Worm (Caenorhabditis elegans) whole organism, L4 larva: ENCODE results near the gene fipr-21.

ENCODE experiments used
- F10B5.3 ChIP-seq: sonication (generic microtip); optimal IDR thresholded peaks from 2 replicates; lab custom pipeline; 2016; ENCODE audit warnings: mild to moderate bottlenecking, missing genetic modification characterization, missing compliant biosample characterization
- F49E8.2 ChIP-seq: sonication (generic microtip); optimal IDR thresholded peaks from 2 replicates; lab custom pipeline; 2016; ENCODE audit warnings: missing compliant biosample characterization, mild to moderate bottlenecking, missing genetic modification characterization, borderline replicate concordance
- Y48G9A.11 ChIP-seq: fragments of 200-800 bp; sonication (Bioruptor generic); IDR thresholded peaks from 2 replicates; pipeline ENCODE4 v1.3.6; 2022; ENCODE audit warnings: missing genetic modification reagents, missing genetic modification characterization, missing compliant biosample characterization
- Y5F2A.4 ChIP-seq: fragments of 200-800 bp; sonication (Bioruptor generic); optimal IDR thresholded peaks from 2 replicates; lab custom pipeline; 2018; ENCODE audit warnings: mild to moderate bottlenecking, missing genetic modification characterization, missing compliant biosample characterization
- Y75B8A.6 ChIP-seq: fragments of 200-800 bp; sonication (Bioruptor generic); IDR thresholded peaks from 2 replicates; pipeline ENCODE4 v1.3.6; 2022; ENCODE audit warnings: missing genetic modification reagents, missing genetic modification characterization, missing compliant biosample characterization
- ZK337.2 ChIP-seq: fragments of 200-800 bp; sonication (Bioruptor generic); IDR thresholded peaks from 2 replicates; pipeline ENCODE4 v1.3.6; 2022; ENCODE audit warnings: missing genetic modification reagents, missing genetic modification characterization, missing compliant biosample characterization
- ZK546.5 ChIP-seq, 2 experiments: sonication (generic microtip); optimal IDR thresholded peaks; 2 replicates each; lab custom pipeline; 2017; ENCODE audit warnings: missing biosample characterization in 2 of 2, missing genetic modification characterization in 2 of 2
- aha-1 ChIP-seq: fragments of 150-350 bp; peaks from one replicate; lab custom pipeline; 2014; ENCODE audit warnings: missing biosample characterization, missing genetic modification characterization
- ama-1 ChIP-seq: fragments of 150-350 bp; optimal IDR thresholded peaks from 2 replicates; lab custom pipeline; 2014; ENCODE audit warnings: inconsistent platforms, mixed read lengths
- ceh-82 ChIP-seq: sonication (generic microtip); optimal IDR thresholded peaks from 2 replicates; lab custom pipeline; 2017; ENCODE audit warnings: missing biosample characterization, missing genetic modification characterization
- daf-16 ChIP-seq, 3 experiments: sonication (generic microtip); optimal IDR thresholded peaks; 2 replicates each; lab custom pipeline; 2016 to 2017; ENCODE audit warnings: missing genetic modification characterization in 3 of 3, missing genetic modification reagents in 3 of 3, mild to moderate bottlenecking in 2 of 3, missing compliant biosample characterization in 2 of 3, missing biosample characterization in 1 of 3, moderate library complexity in 1 of 3
- dmd-6 ChIP-seq: fragments of 200-800 bp; sonication (Bioruptor generic); IDR thresholded peaks from 2 replicates; pipeline ENCODE4 v1.3.6; 2022; ENCODE audit warnings: missing genetic modification reagents, missing genetic modification characterization, missing compliant biosample characterization
- duxl-1 ChIP-seq: sonication (generic microtip); optimal IDR thresholded peaks from 2 replicates; lab custom pipeline; 2016; ENCODE audit warnings: mild to moderate bottlenecking, missing genetic modification characterization, moderate library complexity, missing compliant biosample characterization; ENCODE audit not compliant: poor library complexity
- dve-1 ChIP-seq: sonication (generic microtip); optimal IDR thresholded peaks from 2 replicates; lab custom pipeline; 2017; ENCODE audit warnings: antibody characterized with exemption, mild to moderate bottlenecking, missing genetic modification characterization, missing compliant biosample characterization; ENCODE audit not compliant: insufficient read depth
- egl-27 ChIP-seq: sonication (generic microtip); optimal IDR thresholded peaks from 3 replicates; lab custom pipeline; 2017; ENCODE audit warnings: missing biosample characterization, missing genetic modification reagents, missing genetic modification characterization
- fos-1 ChIP-seq: fragments of 150-350 bp; optimal IDR thresholded peaks from 2 replicates; lab custom pipeline; 2014; ENCODE audit warnings: missing biosample characterization, missing genetic modification characterization
- gei-8 ChIP-seq: fragments of 200-800 bp; sonication (Bioruptor generic); optimal IDR thresholded peaks from 2 replicates; lab custom pipeline; 2018; ENCODE audit warnings: mild to moderate bottlenecking, missing genetic modification characterization, missing compliant biosample characterization
- jun-1 ChIP-seq: fragments of 150-350 bp; optimal IDR thresholded peaks from 2 replicates; lab custom pipeline; 2014; ENCODE audit warnings: missing biosample characterization, missing genetic modification reagents, missing genetic modification characterization
- lim-7 ChIP-seq: fragments of 200-800 bp; sonication (Bioruptor generic); IDR thresholded peaks from 2 replicates; pipeline ENCODE4 v1.3.6; 2022; ENCODE audit warnings: missing genetic modification characterization, missing compliant biosample characterization
- lin-15B ChIP-seq: fragments of 150-350 bp; sonication (generic microtip); optimal IDR thresholded peaks from 3 replicates; lab custom pipeline; 2014; ENCODE audit warnings: missing biosample characterization, missing genetic modification characterization
- lir-3 ChIP-seq: sonication (generic microtip); optimal IDR thresholded peaks from 2 replicates; lab custom pipeline; 2016; ENCODE audit warnings: mild to moderate bottlenecking, missing genetic modification characterization, missing compliant biosample characterization
- madf-9 ChIP-seq: fragments of 200-800 bp; sonication (Bioruptor generic); conservative IDR thresholded peaks from 2 replicates; pipeline ENCODE4 v1.3.6; 2022; ENCODE audit warnings: missing genetic modification reagents, missing genetic modification characterization, missing compliant biosample characterization
- mep-1 ChIP-seq: fragments of 150-350 bp; sonication (generic microtip); optimal IDR thresholded peaks from 3 replicates; lab custom pipeline; 2014; ENCODE audit warnings: missing biosample characterization, missing genetic modification characterization
- mes-2 ChIP-seq: sonication (generic microtip); optimal IDR thresholded peaks from 2 replicates; lab custom pipeline; 2016; ENCODE audit warnings: missing genotype, mild to moderate bottlenecking, missing genetic modification characterization, missing compliant biosample characterization; ENCODE audit not compliant: poor library complexity, severe bottlenecking
- nhr-25 ChIP-seq: sonication (generic microtip); optimal IDR thresholded peaks from 2 replicates; lab custom pipeline; 2017; ENCODE audit warnings: missing genetic modification characterization, mild to moderate bottlenecking, missing compliant biosample characterization, antibody characterized with exemption, moderate library complexity, borderline replicate concordance; ENCODE audit not compliant: insufficient read depth
- nhr-28 ChIP-seq: fragments of 150-350 bp; optimal IDR thresholded peaks from 2 replicates; lab custom pipeline; 2014; ENCODE audit warnings: missing biosample characterization, missing genetic modification characterization
- nhr-41 ChIP-seq: fragments of 200-800 bp; sonication (Bioruptor generic); IDR thresholded peaks from 2 replicates; pipeline ENCODE4 v1.3.6; 2022; ENCODE audit warnings: missing genetic modification reagents, missing genetic modification characterization, missing compliant biosample characterization
- nhr-6 ChIP-seq: fragments of 150-350 bp; optimal IDR thresholded peaks from 2 replicates; lab custom pipeline; 2014; ENCODE audit warnings: missing biosample characterization, missing genetic modification characterization
- nhr-76 ChIP-seq: fragments of 150-350 bp; optimal IDR thresholded peaks from 2 replicates; lab custom pipeline; 2014; ENCODE audit warnings: missing biosample characterization, missing genetic modification characterization
- pqm-1 ChIP-seq: sonication (generic microtip); optimal IDR thresholded peaks from 2 replicates; lab custom pipeline; 2017; ENCODE audit warnings: missing biosample characterization, missing genetic modification characterization
- saeg-2 ChIP-seq: fragments of 200-800 bp; sonication (Bioruptor generic); IDR thresholded peaks from 2 replicates; pipeline ENCODE4 v1.3.6; 2022; ENCODE audit warnings: missing genetic modification reagents, missing genetic modification characterization, missing compliant biosample characterization
- set-16 ChIP-seq: fragments of 200-800 bp; sonication (Bioruptor generic); IDR thresholded peaks from 2 replicates; pipeline ENCODE4 v1.3.6; 2022; ENCODE audit warnings: missing genetic modification reagents, missing genetic modification characterization, missing compliant biosample characterization
- snpc-1.2 ChIP-seq: fragments of 200-800 bp; sonication (Bioruptor generic); IDR thresholded peaks from 2 replicates; pipeline ENCODE4 v1.3.6; 2022; ENCODE audit warnings: missing genetic modification reagents, missing genetic modification characterization, missing compliant biosample characterization
- spr-1 ChIP-seq: sonication (generic microtip); optimal IDR thresholded peaks from 2 replicates; lab custom pipeline; 2016; ENCODE audit warnings: mild to moderate bottlenecking, missing genetic modification characterization, missing compliant biosample characterization
- zfp-2 ChIP-seq: sonication (generic microtip); optimal IDR thresholded peaks from 2 replicates; lab custom pipeline; 2016; ENCODE audit warnings: mild to moderate bottlenecking, missing genetic modification characterization, missing compliant biosample characterization
- zfp-3 ChIP-seq: fragments of 200-800 bp; sonication (Bioruptor generic); conservative IDR thresholded peaks from 2 replicates; pipeline ENCODE4 v1.3.6; 2022; ENCODE audit warnings: missing genetic modification reagents, missing genetic modification characterization, missing compliant biosample characterization
- zip-2 ChIP-seq: fragments of 150-350 bp; optimal IDR thresholded peaks from 2 replicates; lab custom pipeline; 2014; ENCODE audit warnings: missing biosample characterization, missing genetic modification characterization
- ztf-7 ChIP-seq: fragments of 150-350 bp; optimal IDR thresholded peaks from 2 replicates; lab custom pipeline; 2014; ENCODE audit warnings: missing biosample characterization, missing genetic modification characterization

Gene fipr-21

DNA sequence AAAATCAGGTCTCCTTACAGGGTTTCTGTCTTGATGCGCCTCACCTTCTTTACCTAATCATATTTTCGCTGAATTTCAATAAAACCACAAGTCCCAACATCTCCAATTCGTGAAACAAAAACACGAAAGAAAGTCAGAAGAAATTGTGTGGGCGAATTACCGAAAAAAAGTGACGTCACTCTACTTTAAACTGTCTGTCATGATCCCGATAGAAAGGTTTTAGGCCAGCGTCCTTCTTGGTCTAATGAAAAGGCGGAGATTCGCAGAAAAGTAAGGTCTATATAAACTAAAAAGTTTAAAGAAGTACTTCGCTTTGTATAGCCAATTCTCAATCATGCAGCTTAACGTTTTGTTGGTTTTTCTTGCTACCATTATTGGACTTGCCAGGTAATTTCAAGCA, 2.0 kb downstream of the fipr-21 start, which contains the start of gene cnc-8:
Gene cnc-8 (plus strand): TSS at position 307 of the 400 bp plus-strand sequence.
- TF ChIP-seq zfp-2 (tag; lab: Kevin White, UChicago): no peak
- no peak for TF ChIP-seq dmd-6 (GFP tag; lab: Robert Waterston, UW)
- no peak for TF ChIP-seq fos-1
- peak; percentile 49 for TF ChIP-seq aha-1
- peak; percentile 22 for TF ChIP-seq mep-1
- peak; percentile 9 for TF ChIP-seq dve-1 (tag; lab: Kevin White, UChicago)
- no peak for TF ChIP-seq nhr-76 (tag; lab: Kevin White, UChicago)
- TF ChIP-seq zfp-3 (GFP tag; lab: Robert Waterston, UW): no peak
- peak; percentile 29 for TF ChIP-seq nhr-25 (tag; lab: Kevin White, UChicago)

DNA sequence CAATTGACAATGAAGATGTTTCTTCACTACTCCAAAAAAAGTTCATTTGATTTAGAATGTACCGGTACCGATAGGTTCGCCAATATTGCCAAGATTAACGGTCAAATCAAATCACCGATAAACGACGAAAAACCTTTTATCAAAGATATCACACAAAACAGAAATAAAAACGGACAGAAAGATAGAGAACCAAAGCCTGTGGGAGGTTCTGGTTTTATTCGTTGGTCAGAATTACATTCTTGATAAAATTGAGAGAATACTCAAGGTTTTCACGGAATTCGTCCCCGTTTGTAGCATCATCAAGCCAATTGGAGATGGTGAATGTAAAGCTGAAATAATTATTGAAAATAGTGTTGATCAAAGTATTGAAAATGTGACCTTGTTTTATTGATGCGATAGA, 2.6 kb downstream of the fipr-21 start:
- TF ChIP-seq snpc-1.2 (no peak), ceh-82 (tag; lab: Kevin White, UChicago) (no peak), saeg-2 (GFP tag; lab: Robert Waterston, UW) (no peak), Y5F2A.4 (no peak), lir-3 (tag; lab: Kevin White, UChicago) (no peak), nhr-25 (tag; lab: Kevin White, UChicago) (peak; percentile 25)

DNA sequence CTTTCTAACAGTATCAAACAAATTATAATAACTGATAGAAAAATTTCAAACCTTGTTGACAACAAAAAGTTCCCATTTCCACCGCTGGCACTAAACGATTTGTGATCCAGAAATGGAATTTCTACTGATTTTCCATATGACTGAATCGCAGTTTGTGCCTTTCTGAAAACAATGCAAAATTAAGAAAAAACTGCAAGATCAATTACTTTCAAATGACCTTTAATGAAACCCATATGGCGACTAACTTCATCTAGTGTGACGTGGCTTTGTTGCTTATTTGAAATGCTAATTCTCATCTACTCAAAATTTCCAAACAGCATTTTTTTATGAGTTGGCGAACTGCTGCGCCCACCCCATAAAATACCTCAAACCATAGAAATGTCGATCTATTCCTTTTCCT, 3.2 kb downstream of the fipr-21 start, which contains the start of gene F41E7.7:
Gene F41E7.7 (plus strand): TSS at position 301 of the 400 bp plus-strand sequence.
- TF ChIP-seq dve-1 (tag; lab: Kevin White, UChicago) (no peak), madf-9 (GFP tag; lab: Robert Waterston, UW) (no peak), duxl-1 (no peak), Y75B8A.6 (GFP tag; lab: Robert Waterston, UW) (no peak), set-16 (no peak), F10B5.3 (tag; lab: Kevin White, UChicago) (no peak), ztf-7 (no peak), mes-2 (tag; lab: Kevin White, UChicago) (no peak), aha-1 (no peak), gei-8 (GFP tag; lab: Kevin White, UChicago) (no peak), F49E8.2 (tag; lab: Kevin White, UChicago) (no peak), daf-16 (GFP tag; optimal IDR thresholded peaks at IDR 0.05; lab: Kevin White, UChicago) (no peak), daf-16 (tag; optimal IDR thresholded peaks at IDR 0.05; lab: Kevin White, UChicago) (no peak), spr-1 (tag; lab: Kevin White, UChicago) (no peak), pqm-1 (tag; lab: Kevin White, UChicago) (no peak), lim-7 (no peak)

DNA sequence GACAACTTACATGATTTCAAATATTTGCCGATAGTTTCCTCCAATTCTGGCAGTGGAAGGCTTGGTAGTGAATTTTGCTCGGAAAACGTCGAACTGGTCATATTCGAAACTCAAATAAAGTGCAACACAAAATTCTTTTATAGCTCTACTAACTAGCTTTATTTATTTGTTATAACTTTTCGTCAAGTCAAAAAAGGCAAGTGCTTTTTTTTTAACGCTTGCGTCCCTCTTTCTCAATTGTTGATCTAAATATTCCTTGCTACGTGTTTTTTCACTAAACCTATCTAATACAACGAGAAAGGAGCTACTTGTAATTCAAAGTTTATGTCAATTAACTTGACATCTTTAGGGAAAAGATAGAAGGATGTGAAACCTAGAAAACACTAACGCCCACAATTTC, 6.0 kb downstream of the fipr-21 start, which contains the start of gene F41E7.6:
Gene F41E7.6 (minus strand): TSS at position 101 of the 400 bp plus-strand sequence.
- TF ChIP-seq jun-1 (tag; lab: Kevin White, UChicago): no peak
- TF ChIP-seq zip-2: no peak
- no peak for TF ChIP-seq ama-1 (lab: Kevin White, UChicago)
- no peak for TF ChIP-seq egl-27 (tag; lab: Kevin White, UChicago)
- no peak for TF ChIP-seq lir-3 (tag; lab: Kevin White, UChicago)
- TF ChIP-seq Y48G9A.11: no peak

DNA sequence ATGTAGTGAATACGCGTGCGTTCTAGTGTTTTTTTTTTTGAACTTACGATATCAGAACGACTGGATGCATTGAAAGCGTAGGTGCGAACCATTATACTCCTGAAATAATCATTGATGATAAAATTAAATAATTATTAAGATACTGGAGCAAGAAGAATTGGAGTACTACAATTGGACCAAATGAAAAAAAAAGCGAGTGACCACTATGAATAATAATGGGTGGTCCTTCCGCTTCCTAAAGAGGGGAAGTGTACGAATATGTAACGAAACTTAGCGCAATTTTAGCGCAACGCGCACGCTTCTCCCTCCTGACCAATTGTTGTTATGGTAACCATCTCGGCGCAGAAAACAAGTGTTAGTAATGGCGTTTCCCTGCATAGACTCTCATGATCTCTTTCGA, 11.6 kb downstream of the fipr-21 start, which contains the start of gene F41E7.9:
Gene F41E7.9 (minus strand): TSS at position 101 of the 400 bp plus-strand sequence.
- TF ChIP-seq nhr-28 (tag; lab: Kevin White, UChicago) (no peak), lin-15B (no peak), nhr-6 (tag; lab: Kevin White, UChicago) (no peak), nhr-41 (GFP tag; lab: Robert Waterston, UW) (no peak), ZK546.5 (tag; optimal IDR thresholded peaks at IDR 0.05; lab: Kevin White, UChicago) (no peak), ZK337.2 (GFP tag; lab: Robert Waterston, UW) (no peak)
- TF ChIP-seq, all 104 proteins: peak for 0
